Fruit fly (Drosophila melanogaster) whole organism, embryonic: ENCODE results near the gene Nin.

ENCODE experiments used
- B-H2 ChIP-seq: fragments of 200-800 bp; sonication (Bioruptor generic); optimal IDR thresholded peaks from 2 replicates; lab custom pipeline; 2018; ENCODE audit warnings: missing biosample characterization, mild to moderate bottlenecking, missing genetic modification characterization
- CG14050 ChIP-seq: fragments of 200-800 bp; sonication (Bioruptor generic); IDR thresholded peaks from 3 replicates; pipeline ENCODE4 v1.3.6; 2022; ENCODE audit warnings: missing biosample characterization, missing genetic modification characterization
- CG14860 ChIP-seq: fragments of 200-800 bp; sonication (Bioruptor generic); IDR thresholded peaks from 3 replicates; pipeline ENCODE4 v1.3.6; 2022; ENCODE audit warnings: missing biosample characterization, missing genetic modification characterization; ENCODE audit not compliant: partially characterized antibody
- CG15011 ChIP-seq: fragments of 200-800 bp; sonication (Bioruptor generic); optimal IDR thresholded peaks from 3 replicates; lab custom pipeline; 2018; ENCODE audit warnings: missing biosample characterization, mild to moderate bottlenecking, missing genetic modification characterization
- CG15514 ChIP-seq: fragments of 200-800 bp; sonication (Bioruptor generic); optimal IDR thresholded peaks from 3 replicates; lab custom pipeline; 2017; ENCODE audit warnings: missing biosample characterization, missing genetic modification characterization, mild to moderate bottlenecking, moderate library complexity, missing genetic modification reagents
- CG15696 ChIP-seq: fragments of 200-800 bp; sonication (Bioruptor generic); optimal IDR thresholded peaks from 2 replicates; lab custom pipeline; 2019; ENCODE audit warnings: missing biosample characterization, mild to moderate bottlenecking, missing genetic modification characterization, moderate library complexity
- CG2202 ChIP-seq: fragments of 200-800 bp; sonication (Bioruptor generic); optimal IDR thresholded peaks from 2 replicates; lab custom pipeline; 2018; ENCODE audit warnings: missing biosample characterization, mild to moderate bottlenecking, missing genetic modification characterization
- CG3065 ChIP-seq: fragments of 200-800 bp; sonication (Bioruptor generic); optimal IDR thresholded peaks from 2 replicates; lab custom pipeline; 2016; ENCODE audit warnings: missing biosample characterization, missing genetic modification characterization
- CG31365 ChIP-seq: fragments of 200-800 bp; sonication (Bioruptor generic); optimal IDR thresholded peaks from 2 replicates; lab custom pipeline; 2018; ENCODE audit warnings: missing biosample characterization, mild to moderate bottlenecking, missing genetic modification characterization
- CG31388 ChIP-seq: fragments of 200-800 bp; sonication (Bioruptor generic); optimal IDR thresholded peaks from 2 replicates; lab custom pipeline; 2016; ENCODE audit warnings: missing biosample characterization, missing genetic modification characterization
- CG32767 ChIP-seq: fragments of 200-800 bp; sonication (Bioruptor generic); IDR thresholded peaks from 2 replicates; pipeline ENCODE4 v1.3.6; 2022; ENCODE audit warnings: missing biosample characterization, missing genetic modification characterization
- CG42726 ChIP-seq: fragments of 200-800 bp; sonication (Bioruptor generic); IDR thresholded peaks from 2 replicates; pipeline ENCODE4 v1.3.6; 2022; ENCODE audit warnings: missing biosample characterization, missing genetic modification characterization; ENCODE audit not compliant: partially characterized antibody
- CG4282 ChIP-seq: fragments of 200-800 bp; sonication (Bioruptor generic); optimal IDR thresholded peaks from 2 replicates; lab custom pipeline; 2016; ENCODE audit warnings: missing biosample characterization, missing genetic modification characterization
- CG4328 ChIP-seq: fragments of 200-800 bp; sonication (Bioruptor generic); optimal IDR thresholded peaks from 3 replicates; lab custom pipeline; 2017; ENCODE audit warnings: missing biosample characterization, missing genetic modification reagents, missing genetic modification characterization
- CG6683 ChIP-seq: fragments of 200-800 bp; sonication (Bioruptor generic); optimal IDR thresholded peaks from 2 replicates; lab custom pipeline; 2017; ENCODE audit warnings: missing biosample characterization, mild to moderate bottlenecking, missing genetic modification characterization, missing genetic modification reagents
- CG6689 ChIP-seq: fragments of 200-800 bp; sonication (Bioruptor generic); IDR thresholded peaks from 2 replicates; pipeline ENCODE4 v1.3.6; 2022; ENCODE audit warnings: missing biosample characterization, missing genetic modification characterization
- CG6813 ChIP-seq: fragments of 200-800 bp; sonication (Bioruptor generic); optimal IDR thresholded peaks from 2 replicates; lab custom pipeline; 2017; ENCODE audit warnings: missing biosample characterization, missing genetic modification characterization, mild to moderate bottlenecking, moderate library complexity, missing genetic modification reagents
- CG8359 ChIP-seq: fragments of 200-800 bp; sonication (Bioruptor generic); optimal IDR thresholded peaks from 2 replicates; lab custom pipeline; 2017; ENCODE audit warnings: missing biosample characterization, mild to moderate bottlenecking, missing genetic modification characterization, borderline replicate concordance
- CrebB ChIP-seq: fragments of 200-800 bp; sonication (Bioruptor generic); optimal IDR thresholded peaks from 3 replicates; lab custom pipeline; 2018; ENCODE audit warnings: missing biosample characterization, mild to moderate bottlenecking, missing genetic modification characterization
- Dll ChIP-seq: fragments of 200-800 bp; sonication (Bioruptor generic); IDR thresholded peaks from 4 replicates; pipeline ENCODE4 v1.3.6; 2022; ENCODE audit warnings: missing biosample characterization, missing genetic modification characterization; ENCODE audit not compliant: partially characterized antibody
- Ets65A ChIP-seq: fragments of 200-800 bp; sonication (Bioruptor generic); peaks from one replicate; lab custom pipeline; 2016; ENCODE audit warnings: missing biosample characterization, missing genetic modification characterization
- Ets97D ChIP-seq: fragments of 200-800 bp; sonication (Bioruptor generic); optimal IDR thresholded peaks from 3 replicates; lab custom pipeline; 2016; ENCODE audit warnings: missing biosample characterization, missing genetic modification characterization
- Hand ChIP-seq: fragments of 200-800 bp; sonication (Bioruptor generic); optimal IDR thresholded peaks from 2 replicates; lab custom pipeline; 2017; ENCODE audit warnings: mild to moderate bottlenecking, missing biosample characterization, missing genetic modification reagents, missing genetic modification characterization
- Kr ChIP-seq: fragments of 200-800 bp; sonication (Bioruptor generic); optimal IDR thresholded peaks from 2 replicates; lab custom pipeline; 2017; ENCODE audit warnings: missing biosample characterization, mild to moderate bottlenecking, missing genetic modification characterization
- Mad ChIP-seq: fragments of 200-800 bp; sonication (Bioruptor generic); optimal IDR thresholded peaks from 2 replicates; lab custom pipeline; 2016; ENCODE audit warnings: missing biosample characterization, missing genetic modification characterization
- Nf-YB ChIP-seq: fragments of 200-800 bp; sonication (Bioruptor generic); optimal IDR thresholded peaks from 3 replicates; lab custom pipeline; 2019; ENCODE audit warnings: missing biosample characterization, mild to moderate bottlenecking, missing genetic modification characterization, moderate library complexity
- Oli ChIP-seq: fragments of 200-800 bp; sonication (Bioruptor generic); optimal IDR thresholded peaks from 2 replicates; lab custom pipeline; 2018; ENCODE audit warnings: missing biosample characterization, mild to moderate bottlenecking, missing genetic modification characterization, moderate library complexity
- Pdp1 ChIP-seq, 2 experiments: fragments of 200-800 bp; sonication (Bioruptor generic); optimal IDR thresholded peaks; 3 replicates each; lab custom pipeline; 2016; ENCODE audit warnings: missing biosample characterization in 2 of 2, missing genetic modification characterization in 2 of 2, mild to moderate bottlenecking in 1 of 2, moderate library complexity in 1 of 2
- Sin3A ChIP-seq: fragments of >200 bp; optimal IDR thresholded peaks from 2 replicates; lab custom pipeline; 2018
- Tbp ChIP-seq: fragments of >200 bp; optimal IDR thresholded peaks from 2 replicates; lab custom pipeline; 2018; ENCODE audit warnings: missing biosample characterization, missing genetic modification characterization
- chif ChIP-seq, 2 experiments: fragments of 200-800 bp; sonication (Bioruptor generic); optimal IDR thresholded peaks; 3 replicates each; lab custom pipeline; 2016; ENCODE audit warnings: missing biosample characterization in 2 of 2, missing genetic modification characterization in 2 of 2
- cwo ChIP-seq: fragments of 200-800 bp; sonication (Bioruptor generic); optimal IDR thresholded peaks from 3 replicates; lab custom pipeline; 2017; ENCODE audit warnings: missing biosample characterization, missing genetic modification characterization, mild to moderate bottlenecking, moderate library complexity, missing genetic modification reagents
- dysf ChIP-seq: fragments of 200-800 bp; sonication (Bioruptor generic); IDR thresholded peaks from 3 replicates; pipeline ENCODE4 v1.3.6; 2022; ENCODE audit warnings: missing biosample characterization, missing genetic modification characterization
- gsb-n ChIP-seq: fragments of 200-800 bp; sonication (Bioruptor generic); optimal IDR thresholded peaks from 3 replicates; lab custom pipeline; 2018; ENCODE audit warnings: missing biosample characterization, mild to moderate bottlenecking, missing genetic modification characterization
- inv ChIP-seq: fragments of 200-800 bp; sonication (Bioruptor generic); IDR thresholded peaks from 2 replicates; pipeline ENCODE4 v1.3.6; 2022; ENCODE audit warnings: missing biosample characterization, missing genetic modification characterization; ENCODE audit not compliant: partially characterized antibody
- jumu ChIP-seq: fragments of 200-800 bp; sonication (Bioruptor generic); optimal IDR thresholded peaks from 3 replicates; lab custom pipeline; 2016; ENCODE audit warnings: missing biosample characterization, missing genetic modification characterization
- lola ChIP-seq, 3 experiments: fragments of >200 bp in 2 of 3; fragments of 200-800 bp in 1 of 3; sonication (Bioruptor generic) in 1 of 3; optimal IDR thresholded peaks; 2 replicates each; lab custom pipeline; 2017 to 2019; ENCODE audit warnings: missing biosample characterization in 3 of 3, missing genetic modification characterization in 3 of 3, mild to moderate bottlenecking in 1 of 3, moderate library complexity in 1 of 3
- nerfin-1 ChIP-seq: fragments of 200-800 bp; sonication (Bioruptor generic); optimal IDR thresholded peaks from 3 replicates; lab custom pipeline; 2019; ENCODE audit warnings: missing biosample characterization, mild to moderate bottlenecking, missing genetic modification characterization, moderate library complexity
- nerfin-2 ChIP-seq: fragments of 200-800 bp; sonication (Bioruptor generic); IDR thresholded peaks from 2 replicates; pipeline ENCODE4 v1.3.6; 2022; ENCODE audit warnings: missing biosample characterization, missing genetic modification characterization; ENCODE audit not compliant: partially characterized antibody
- oc ChIP-seq: fragments of 200-800 bp; sonication (Bioruptor generic); optimal IDR thresholded peaks from 2 replicates; lab custom pipeline; 2018; ENCODE audit warnings: missing biosample characterization, mild to moderate bottlenecking, missing genetic modification characterization, moderate library complexity
- odd ChIP-seq: fragments of 200-800 bp; sonication (Bioruptor generic); optimal IDR thresholded peaks from 2 replicates; lab custom pipeline; 2017; ENCODE audit warnings: missing biosample characterization, mild to moderate bottlenecking, missing genetic modification characterization
- pum ChIP-seq: fragments of 200-800 bp; sonication (Bioruptor generic); optimal IDR thresholded peaks from 2 replicates; lab custom pipeline; 2016; ENCODE audit warnings: missing biosample characterization, missing genetic modification characterization
- sd ChIP-seq: fragments of 200-800 bp; sonication (Bioruptor generic); optimal IDR thresholded peaks from 3 replicates; lab custom pipeline; 2018; ENCODE audit warnings: missing biosample characterization, mild to moderate bottlenecking, missing genetic modification characterization, moderate library complexity
- sens ChIP-seq: fragments of 200-800 bp; sonication (Bioruptor generic); peaks from one replicate; lab custom pipeline; 2016; ENCODE audit warnings: missing biosample characterization, missing genetic modification characterization
- sima ChIP-seq: fragments of 200-800 bp; sonication (Bioruptor generic); optimal IDR thresholded peaks from 2 replicates; lab custom pipeline; 2016; ENCODE audit warnings: missing biosample characterization, missing genetic modification characterization
- sna ChIP-seq: fragments of 200-800 bp; sonication (Bioruptor generic); IDR thresholded peaks from 2 replicates; pipeline ENCODE4 v1.3.6; 2022; ENCODE audit warnings: missing biosample characterization, missing genetic modification characterization; ENCODE audit not compliant: partially characterized antibody
- ttk ChIP-seq: fragments of 200-800 bp; sonication (Bioruptor generic); IDR thresholded peaks from 2 replicates; pipeline ENCODE4 v2.1.2; 2022; ENCODE audit warnings: missing biosample characterization, missing genetic modification characterization
- z ChIP-seq: fragments of 200-800 bp; sonication (Bioruptor generic); IDR thresholded peaks from 3 replicates; pipeline ENCODE4 v1.3.6; 2022; ENCODE audit warnings: missing biosample characterization, missing genetic modification characterization

Gene Nin

DNA sequence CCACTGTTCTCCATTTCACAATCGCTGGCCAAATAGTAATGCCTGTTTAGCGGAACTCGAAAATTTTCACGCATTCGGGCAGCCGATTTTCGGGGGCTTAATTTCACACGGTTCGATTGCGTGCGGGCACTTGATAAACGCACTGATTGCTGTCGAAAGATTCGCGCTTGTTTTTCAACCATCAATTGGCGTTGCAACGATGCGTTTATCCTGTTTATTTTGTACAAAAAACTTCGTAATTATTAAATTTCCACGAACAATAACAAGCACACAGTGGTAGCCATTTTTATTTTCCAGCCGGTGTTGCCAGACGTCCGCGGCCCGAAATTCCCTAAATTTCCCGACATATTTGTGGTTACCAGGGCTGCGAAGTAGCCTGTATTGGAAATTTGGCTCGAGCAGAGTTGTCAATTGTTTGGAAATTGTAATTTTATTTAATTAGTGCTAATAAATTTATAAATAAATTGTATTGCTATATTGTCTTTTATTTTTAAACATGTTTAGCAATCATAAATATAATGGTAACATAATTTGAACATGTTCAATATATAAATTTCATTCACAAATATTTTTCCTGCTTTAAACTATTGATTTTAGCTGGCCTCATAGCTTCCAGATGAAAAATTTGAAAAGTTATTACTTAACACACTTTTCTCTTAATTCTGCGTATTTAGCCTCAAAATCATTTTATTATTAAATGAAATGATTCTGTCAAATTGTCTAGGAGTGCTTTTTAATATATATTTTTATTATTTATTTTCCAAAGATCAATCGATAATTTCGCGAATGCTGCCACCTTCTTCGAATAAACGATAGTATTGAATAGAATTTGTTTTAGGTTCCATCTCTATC, 48.3 kb upstream of the Nin start, which contains the start of the genes Ncoa6 and cype (continued):
- TF ChIP-seq CG32767 (GFP tag; lab: Robert Waterston, UW) (no peak), Kr (GFP tag; lab: Kevin White, UChicago) (no peak), chif (GFP tag; optimal IDR thresholded peaks at IDR 0.05; lab: Kevin White, UChicago) (no peak), Mad (GFP tag; lab: Kevin White, UChicago) (no peak), Pdp1 (GFP tag; optimal IDR thresholded peaks at IDR 0.05; lab: Kevin White, UChicago) (no peak), CG3065 (GFP tag; lab: Kevin White, UChicago) (peak; percentile 13), CG42726 (GFP tag; lab: Robert Waterston, UW) (peak; percentile 88), sima (GFP tag; lab: Kevin White, UChicago) (no peak), sens (GFP tag; lab: Kevin White, UChicago) (peak; percentile 76), CG15011 (GFP tag; lab: Kevin White, UChicago) (no peak), Ets97D (GFP tag; lab: Kevin White, UChicago) (peak; percentile 79), sna (GFP tag; lab: Robert Waterston, UW) (peak; percentile 79), CG6689 (peak; percentile 12; the same call in 1 of the 2 replicates), odd (GFP tag; lab: Kevin White, UChicago) (no peak), CG31365 (tag; lab: Kevin White, UChicago) (no peak), nerfin-2 (no peak; the same call in 1 of the 2 replicates), Sin3A (lab: Kevin White, UChicago) (peak; percentile 8), Dll (GFP tag; lab: Robert Waterston, UW) (peak; percentile 88), CG31388 (GFP tag; lab: Kevin White, UChicago) (no peak), dysf (no peak), CG14050 (GFP tag; lab: Robert Waterston, UW) (no peak), CG15514 (GFP tag; lab: Kevin White, UChicago) (peak; percentile 55), Nf-YB (peak; percentile 34), Ets65A (GFP tag; lab: Kevin White, UChicago) (peak; percentile 70), CG15696 (tag; lab: Kevin White, UChicago) (peak; percentile 51), sd (tag; lab: Kevin White, UChicago) (peak; percentile 93), gsb-n (tag; lab: Kevin White, UChicago) (no peak), CG4282 (no peak), Tbp (GFP tag; lab: Kevin White, UChicago) (no peak), pum (GFP tag; lab: Kevin White, UChicago) (no peak), CG2202 (no peak), nerfin-1 (tag; lab: Kevin White, UChicago) (no peak), CG6813 (no peak), CG8359 (no peak), CG14860 (peak; percentile 68), CG6683 (no peak), oc (tag; lab: Kevin White, UChicago) (no peak), CG4328 (peak; percentile 69), ttk (GFP tag; lab: Robert Waterston, UW) (peak; percentile 41), Oli (peak; percentile 38), CrebB (no peak), cwo (no peak), Hand (GFP tag; lab: Kevin White, UChicago) (no peak), z (no peak), jumu (GFP tag; lab: Kevin White, UChicago) (no peak), B-H2 (GFP tag; lab: Kevin White, UChicago) (no peak), inv (GFP tag; lab: Robert Waterston, UW) (peak; percentile 69; the same call in 1 of the 2 replicates), lola (GFP tag; optimal IDR thresholded peaks at IDR 0.05; lab: Kevin White, UChicago) (peak in 1 of 3 experiments; percentile 33)
